Worm (Caenorhabditis elegans) whole organism, young adult: ENCODE measurements around the gene ddn-1.

Experiments
- K11D2.4 ChIP-seq: fragments of 200-800 bp; sonication (Bioruptor generic); IDR thresholded peaks from 2 replicates; pipeline ENCODE4 v1.3.6; 2022; ENCODE audit warnings: missing genetic modification reagents, missing genetic modification characterization, missing compliant biosample characterization
- cebp-1 ChIP-seq, 2 experiments: fragments of 200-800 bp in 1 of 2; sonication (Bioruptor generic) in 1 of 2; sonication (generic microtip) in 1 of 2; IDR thresholded peaks in 1 of 2; optimal IDR thresholded peaks in 1 of 2; 2 replicates each; pipeline versions ENCODE4 v1.3.6 to Lab custom; 2017 to 2022; ENCODE audit warnings: missing compliant biosample characterization in 2 of 2, missing genetic modification characterization in 2 of 2, mild to moderate bottlenecking in 1 of 2, missing genetic modification reagents in 1 of 2, moderate library complexity in 1 of 2
- lir-1 ChIP-seq: fragments of 200-800 bp; sonication (Bioruptor generic); conservative IDR thresholded peaks from 2 replicates; pipeline ENCODE4 v1.3.6; 2022; ENCODE audit warnings: missing genetic modification reagents, missing genetic modification characterization, missing compliant biosample characterization
- lsy-27 ChIP-seq: sonication (generic microtip); optimal IDR thresholded peaks from 2 replicates; lab custom pipeline; 2017; ENCODE audit warnings: missing genetic modification characterization, mild to moderate bottlenecking, missing compliant biosample characterization, antibody characterized with exemption, missing genotype, borderline replicate concordance; ENCODE audit not compliant: insufficient read depth
- mel-28 ChIP-seq: sonication (generic microtip); optimal IDR thresholded peaks from 2 replicates; lab custom pipeline; 2016; ENCODE audit warnings: borderline replicate concordance, mild to moderate bottlenecking, missing genetic modification characterization, missing compliant biosample characterization
- nhr-80 ChIP-seq: sonication (generic microtip); optimal IDR thresholded peaks from 2 replicates; lab custom pipeline; 2016; ENCODE audit warnings: missing genetic modification characterization, missing compliant biosample characterization
- sea-2 ChIP-seq: fragments of 200-800 bp; sonication (Bioruptor generic); IDR thresholded peaks from 2 replicates; pipeline ENCODE4 v1.3.6; 2022; ENCODE audit warnings: missing genetic modification characterization, missing compliant biosample characterization
- snpc-4 ChIP-seq, 5 experiments: fragments of 150-350 bp in 1 of 5; sonication (generic microtip) in 4 of 5; optimal IDR thresholded peaks; 2 replicates each; lab custom pipeline; 2014 to 2018; ENCODE audit warnings: missing genetic modification characterization in 5 of 5, missing biosample characterization in 3 of 5, antibody characterized with exemption in 2 of 5, mild to moderate bottlenecking in 2 of 5, missing compliant biosample characterization in 2 of 5, missing genotype in 2 of 5, moderate library complexity in 2 of 5, missing genetic modification reagents in 1 of 5
- sptf-2 ChIP-seq: fragments of 200-800 bp; sonication (Bioruptor generic); optimal IDR thresholded peaks from 2 replicates; lab custom pipeline; 2018; ENCODE audit warnings: mild to moderate bottlenecking, missing genetic modification characterization, missing compliant biosample characterization

DNA sequence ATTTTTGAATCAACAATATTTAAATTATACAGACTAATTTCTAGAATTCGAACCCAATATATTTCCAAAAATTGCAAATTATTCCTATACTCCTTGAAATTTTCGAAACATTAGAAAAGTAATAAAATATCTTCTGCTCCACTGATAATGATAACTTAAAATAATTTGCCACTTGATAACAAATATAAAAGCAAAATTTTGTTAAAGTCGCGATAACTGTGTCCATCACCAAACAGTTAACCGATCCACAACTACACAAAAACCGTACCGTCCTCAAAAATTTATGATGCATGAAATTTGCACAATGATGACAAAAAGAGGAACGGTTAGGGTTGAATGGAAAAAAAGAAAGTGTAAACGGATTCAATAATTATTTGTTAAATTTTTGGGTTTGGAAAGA is 38.2 kb upstream of the ddn-1 start:
- TF ChIP-seq mel-28 (tag; lab: Kevin White, UChicago): no peak
- no peak for TF ChIP-seq snpc-4 (GFP tag; optimal IDR thresholded peaks at IDR 0.05; lab: Kevin White, UChicago)
- TF ChIP-seq snpc-4 (tag; optimal IDR thresholded peaks at IDR 0.05; lab: Kevin White, UChicago): no peak
- TF ChIP-seq sptf-2 (GFP tag; lab: Kevin White, UChicago): no peak
- TF ChIP-seq K11D2.4: no peak
- TF ChIP-seq cebp-1 (GFP tag; IDR thresholded peaks at IDR 0.05; lab: Robert Waterston, UW): no peak
- TF ChIP-seq cebp-1 (tag; optimal IDR thresholded peaks at IDR 0.05; lab: Kevin White, UChicago): no peak
- TF ChIP-seq nhr-80 (tag; lab: Kevin White, UChicago): no peak
- TF ChIP-seq sea-2 (GFP tag; lab: Robert Waterston, UW): no peak
- TF ChIP-seq lir-1 (GFP tag; lab: Robert Waterston, UW): no peak
- no peak for TF ChIP-seq lsy-27 (tag; lab: Kevin White, UChicago)
